Fruit fly (Drosophila melanogaster) whole organism, prepupa: ENCODE measurements around the gene slpr.

Experiments
- CG1621 ChIP-seq: fragments of 200-800 bp; sonication (Bioruptor generic); optimal IDR thresholded peaks from 3 replicates; lab custom pipeline; 2018; ENCODE audit warnings: missing biosample characterization, mild to moderate bottlenecking, missing genetic modification characterization
- CG16779 ChIP-seq: fragments of 200-800 bp; sonication (Bioruptor generic); optimal IDR thresholded peaks from 3 replicates; lab custom pipeline; 2017; ENCODE audit warnings: missing biosample characterization, mild to moderate bottlenecking, missing genetic modification characterization
- CG32006 ChIP-seq: fragments of 200-800 bp; sonication (Bioruptor generic); optimal IDR thresholded peaks from 3 replicates; lab custom pipeline; 2017; ENCODE audit warnings: missing biosample characterization, mild to moderate bottlenecking, missing genetic modification characterization
- Ets96B ChIP-seq: fragments of 200-800 bp; optimal IDR thresholded peaks from 2 replicates; lab custom pipeline; 2019; ENCODE audit warnings: missing biosample characterization, mild to moderate bottlenecking, missing genetic modification characterization, moderate library complexity

dm6 chrX:8211731-8212468 is 34.9 kb upstream of the slpr start:
- TF ChIP-seq CG1621 = peak; percentile 60
- peak; percentile 78 for TF ChIP-seq CG32006 (GFP tag; lab: Kevin White, UChicago)
- TF ChIP-seq Ets96B (tag; lab: Kevin White, UChicago) = peak; percentile 77
- peak; percentile 13 for TF ChIP-seq CG16779
